Fruit fly (Drosophila melanogaster) whole organism, embryonic: ENCODE data around the gene Lsp1alpha.

Source experiments
- Adf1 ChIP-seq: fragments of 200-800 bp; sonication (Bioruptor generic); IDR thresholded peaks from 2 replicates; pipeline ENCODE4 v1.3.6; 2022; ENCODE audit warnings: missing biosample characterization, missing genetic modification characterization
- Atf6 ChIP-seq: fragments of 200-800 bp; sonication (Bioruptor generic); IDR thresholded peaks from 2 replicates; pipeline ENCODE4 v1.3.6; 2022; ENCODE audit warnings: missing biosample characterization, missing genetic modification characterization
- CG10321 ChIP-seq: fragments of 200-800 bp; sonication (Bioruptor generic); IDR thresholded peaks from 2 replicates; pipeline ENCODE4 v1.3.6; 2022; ENCODE audit warnings: missing biosample characterization, missing genetic modification characterization
- CG10959 ChIP-seq: fragments of 200-800 bp; sonication (Bioruptor generic); IDR thresholded peaks from 2 replicates; pipeline ENCODE4 v1.3.6; 2022; ENCODE audit warnings: missing biosample characterization, missing genetic modification characterization
- CG11085 ChIP-seq: fragments of 200-800 bp; sonication (Bioruptor generic); IDR thresholded peaks from 2 replicates; pipeline ENCODE4 v1.3.6; 2022; ENCODE audit warnings: missing biosample characterization, missing genetic modification characterization
- CG11247 ChIP-seq: fragments of 200-800 bp; sonication (Bioruptor generic); IDR thresholded peaks from 2 replicates; pipeline ENCODE4 v1.3.6; 2022; ENCODE audit warnings: missing biosample characterization, missing genetic modification characterization
- CG11456 ChIP-seq: fragments of 200-800 bp; sonication (Bioruptor generic); IDR thresholded peaks from 3 replicates; pipeline ENCODE4 v1.3.6; 2022; ENCODE audit warnings: missing biosample characterization, missing genetic modification characterization
- CG11504 ChIP-seq: fragments of 200-800 bp; sonication (Bioruptor generic); optimal IDR thresholded peaks from 3 replicates; lab custom pipeline; 2019; ENCODE audit warnings: missing biosample characterization, mild to moderate bottlenecking, missing genetic modification characterization, moderate library complexity
- CG12155 ChIP-seq: fragments of 200-800 bp; sonication (Bioruptor generic); optimal IDR thresholded peaks from 3 replicates; lab custom pipeline; 2016; ENCODE audit warnings: missing biosample characterization, missing genetic modification characterization
- CG12391 ChIP-seq: fragments of 200-800 bp; sonication (Bioruptor generic); optimal IDR thresholded peaks from 3 replicates; lab custom pipeline; 2018; ENCODE audit warnings: missing biosample characterization, mild to moderate bottlenecking, missing genetic modification characterization, moderate library complexity
- CG14860 ChIP-seq: fragments of 200-800 bp; sonication (Bioruptor generic); IDR thresholded peaks from 3 replicates; pipeline ENCODE4 v1.3.6; 2022; ENCODE audit warnings: missing biosample characterization, missing genetic modification characterization; ENCODE audit not compliant: partially characterized antibody
- CG17612 ChIP-seq: fragments of 200-800 bp; sonication (Bioruptor generic); IDR thresholded peaks from 2 replicates; pipeline ENCODE4 v1.3.6; 2022; ENCODE audit warnings: missing biosample characterization, missing genetic modification characterization
- CG2875 ChIP-seq: fragments of 200-800 bp; sonication (Bioruptor generic); optimal IDR thresholded peaks from 2 replicates; lab custom pipeline; 2017; ENCODE audit warnings: missing biosample characterization, mild to moderate bottlenecking, missing genetic modification characterization, missing genetic modification reagents
- CG3065 ChIP-seq: fragments of 200-800 bp; sonication (Bioruptor generic); optimal IDR thresholded peaks from 2 replicates; lab custom pipeline; 2016; ENCODE audit warnings: missing biosample characterization, missing genetic modification characterization
- CG31365 ChIP-seq: fragments of 200-800 bp; sonication (Bioruptor generic); optimal IDR thresholded peaks from 2 replicates; lab custom pipeline; 2018; ENCODE audit warnings: missing biosample characterization, mild to moderate bottlenecking, missing genetic modification characterization
- CG33213 ChIP-seq: fragments of 200-800 bp; sonication (Bioruptor generic); optimal IDR thresholded peaks from 3 replicates; lab custom pipeline; 2016; ENCODE audit warnings: missing biosample characterization, missing genetic modification characterization
- CG3995 ChIP-seq: fragments of 200-800 bp; sonication (Bioruptor generic); optimal IDR thresholded peaks from 3 replicates; lab custom pipeline; 2016; ENCODE audit warnings: missing biosample characterization, missing genetic modification characterization
- CG6765 ChIP-seq: fragments of 200-800 bp; sonication (Bioruptor generic); optimal IDR thresholded peaks from 3 replicates; lab custom pipeline; 2017; ENCODE audit warnings: missing biosample characterization, mild to moderate bottlenecking, missing genetic modification characterization
- CG7271 ChIP-seq: fragments of 200-800 bp; sonication (Bioruptor generic); optimal IDR thresholded peaks from 2 replicates; lab custom pipeline; 2018; ENCODE audit warnings: missing biosample characterization, mild to moderate bottlenecking, missing genetic modification characterization, moderate library complexity
- CG7963 ChIP-seq: fragments of 200-800 bp; sonication (Bioruptor generic); IDR thresholded peaks from 3 replicates; pipeline ENCODE4 v1.3.6; 2022; ENCODE audit warnings: missing biosample characterization, missing genetic modification characterization; ENCODE audit not compliant: partially characterized antibody
- CG8281 ChIP-seq: fragments of 200-800 bp; sonication (Bioruptor generic); optimal IDR thresholded peaks from 2 replicates; lab custom pipeline; 2018; ENCODE audit warnings: missing biosample characterization, mild to moderate bottlenecking, missing genetic modification characterization, moderate library complexity
- CG8290 ChIP-seq, 3 experiments: fragments of 200-800 bp; sonication (Bioruptor generic); optimal IDR thresholded peaks; 2 replicates each; lab custom pipeline; 2016 to 2019; ENCODE audit warnings: missing biosample characterization in 3 of 3, missing genetic modification characterization in 3 of 3, mild to moderate bottlenecking in 2 of 3, moderate library complexity in 1 of 3
- CG9876 ChIP-seq: fragments of 200-800 bp; sonication (Bioruptor generic); optimal IDR thresholded peaks from 2 replicates; lab custom pipeline; 2016; ENCODE audit warnings: missing biosample characterization, missing genetic modification characterization
- CG9932 ChIP-seq: fragments of 200-800 bp; sonication (Bioruptor generic); IDR thresholded peaks from 2 replicates; pipeline ENCODE4 v1.3.6; 2022; ENCODE audit warnings: missing biosample characterization, missing genetic modification characterization
- Dad ChIP-seq: fragments of 200-800 bp; sonication (Bioruptor generic); optimal IDR thresholded peaks from 3 replicates; lab custom pipeline; 2016; ENCODE audit warnings: missing biosample characterization, missing genetic modification characterization
- Dll ChIP-seq: fragments of 200-800 bp; sonication (Bioruptor generic); IDR thresholded peaks from 4 replicates; pipeline ENCODE4 v1.3.6; 2022; ENCODE audit warnings: missing biosample characterization, missing genetic modification characterization; ENCODE audit not compliant: partially characterized antibody
- Doc2 ChIP-seq: fragments of 200-800 bp; sonication (Bioruptor generic); IDR thresholded peaks from 2 replicates; pipeline ENCODE4 v1.3.6; 2022; ENCODE audit warnings: missing biosample characterization, missing genetic modification characterization
- HmgZ ChIP-seq: fragments of 200-800 bp; sonication (Bioruptor generic); optimal IDR thresholded peaks from 2 replicates; lab custom pipeline; 2018; ENCODE audit warnings: missing biosample characterization, mild to moderate bottlenecking, missing genetic modification characterization
- Hr51 ChIP-seq, 2 experiments: fragments of 200-800 bp; sonication (Bioruptor generic); optimal IDR thresholded peaks; 2 replicates in 1 of 2; 3 replicates in 1 of 2; lab custom pipeline; 2016 to 2018; ENCODE audit warnings: missing biosample characterization in 2 of 2, missing genetic modification characterization in 2 of 2, mild to moderate bottlenecking in 1 of 2, moderate library complexity in 1 of 2
- Hsf ChIP-seq: fragments of 200-800 bp; sonication (Bioruptor generic); optimal IDR thresholded peaks from 3 replicates; lab custom pipeline; 2016; ENCODE audit warnings: missing biosample characterization, missing genetic modification characterization
- Optix ChIP-seq: fragments of 200-800 bp; sonication (Bioruptor generic); IDR thresholded peaks from 3 replicates; pipeline ENCODE4 v1.3.6; 2022; ENCODE audit warnings: missing biosample characterization, missing genetic modification characterization
- PHDP ChIP-seq: fragments of 200-800 bp; sonication (Bioruptor generic); optimal IDR thresholded peaks from 3 replicates; lab custom pipeline; 2018; ENCODE audit warnings: missing biosample characterization, mild to moderate bottlenecking, missing genetic modification characterization, moderate library complexity
- Sox100B ChIP-seq: fragments of 200-800 bp; sonication (Bioruptor generic); optimal IDR thresholded peaks from 3 replicates; lab custom pipeline; 2018; ENCODE audit warnings: missing biosample characterization, mild to moderate bottlenecking, missing genetic modification characterization
- Sry-δ ChIP-seq: fragments of 200-800 bp; sonication (Bioruptor generic); optimal IDR thresholded peaks from 2 replicates; lab custom pipeline; 2016; ENCODE audit warnings: missing biosample characterization, missing genetic modification characterization
- bbx ChIP-seq: fragments of 200-800 bp; sonication (Bioruptor generic); IDR thresholded peaks from 2 replicates; pipeline ENCODE4 v1.3.6; 2022; ENCODE audit warnings: missing biosample characterization, missing genetic modification characterization; ENCODE audit not compliant: partially characterized antibody
- esg ChIP-seq: fragments of 200-800 bp; sonication (Bioruptor generic); conservative IDR thresholded peaks from 2 replicates; pipeline ENCODE4 v1.3.6; 2022; ENCODE audit warnings: missing biosample characterization, missing genetic modification characterization
- gcm ChIP-seq: fragments of 200-800 bp; sonication (Bioruptor generic); optimal IDR thresholded peaks from 2 replicates; lab custom pipeline; 2019; ENCODE audit warnings: missing biosample characterization, mild to moderate bottlenecking, missing genetic modification characterization, moderate library complexity
- insv ChIP-seq, 2 experiments: fragments of 200-800 bp; sonication (Bioruptor generic); optimal IDR thresholded peaks; 3 replicates each; lab custom pipeline; 2016 to 2018; ENCODE audit warnings: missing biosample characterization in 2 of 2, missing genetic modification characterization in 2 of 2
- kah ChIP-seq: fragments of 200-800 bp; sonication (Bioruptor generic); optimal IDR thresholded peaks from 2 replicates; lab custom pipeline; 2018; ENCODE audit warnings: missing biosample characterization, mild to moderate bottlenecking, missing genetic modification characterization
- kay ChIP-seq: fragments of 200-800 bp; sonication (Bioruptor generic); optimal IDR thresholded peaks from 2 replicates; lab custom pipeline; 2016; ENCODE audit warnings: missing biosample characterization, missing genetic modification characterization
- ken ChIP-seq: fragments of 200-800 bp; sonication (Bioruptor generic); IDR thresholded peaks from 3 replicates; pipeline ENCODE4 v1.3.6; 2022; ENCODE audit warnings: missing biosample characterization, missing genetic modification characterization
- klu ChIP-seq: fragments of 200-800 bp; sonication (Bioruptor generic); IDR thresholded peaks from 2 replicates; pipeline ENCODE4 v1.3.6; 2022; ENCODE audit warnings: missing biosample characterization, missing genetic modification characterization
- lmd ChIP-seq: fragments of 200-800 bp; sonication (Bioruptor generic); IDR thresholded peaks from 2 replicates; pipeline ENCODE4 v1.3.6; 2022; ENCODE audit warnings: missing biosample characterization, missing genetic modification characterization
- pan ChIP-seq, 4 experiments: fragments of >200 bp in 3 of 4; fragments of 200-800 bp in 1 of 4; sonication (Bioruptor generic) in 1 of 4; optimal IDR thresholded peaks in 3 of 4; IDR thresholded peaks in 1 of 4; 2 replicates each; pipeline versions ENCODE4 v1.3.6 to Lab custom; 2017 to 2022; ENCODE audit warnings: missing biosample characterization in 2 of 4, missing genetic modification characterization in 2 of 4, mixed read lengths in 1 of 4
- pita ChIP-seq: fragments of 200-800 bp; sonication (Bioruptor generic); optimal IDR thresholded peaks from 2 replicates; lab custom pipeline; 2017; ENCODE audit warnings: missing biosample characterization, mild to moderate bottlenecking, missing genetic modification characterization
- schlank ChIP-seq: fragments of 200-800 bp; sonication (Bioruptor generic); optimal IDR thresholded peaks from 2 replicates; lab custom pipeline; 2018; ENCODE audit warnings: missing biosample characterization, mild to moderate bottlenecking, missing genetic modification characterization
- so ChIP-seq: fragments of 200-800 bp; sonication (Bioruptor generic); IDR thresholded peaks from 3 replicates; pipeline ENCODE4 v1.3.6; 2022; ENCODE audit warnings: missing biosample characterization, missing genetic modification characterization
- tap ChIP-seq: fragments of 200-800 bp; optimal IDR thresholded peaks from 3 replicates; lab custom pipeline; 2019; ENCODE audit warnings: missing biosample characterization, mild to moderate bottlenecking, missing genetic modification characterization, moderate library complexity
- tx ChIP-seq: fragments of 200-800 bp; sonication (Bioruptor generic); optimal IDR thresholded peaks from 2 replicates; lab custom pipeline; 2016; ENCODE audit warnings: missing biosample characterization, missing genetic modification characterization
- z ChIP-seq: fragments of 200-800 bp; sonication (Bioruptor generic); IDR thresholded peaks from 3 replicates; pipeline ENCODE4 v1.3.6; 2022; ENCODE audit warnings: missing biosample characterization, missing genetic modification characterization

Gene Lsp1alpha

dm6 chrX:12469778-12470177 lies 20.3 kb upstream of the Lsp1alpha start (continued):
- TF ChIP-seq HmgZ (tag; lab: Kevin White, UChicago) = peak; percentile 20
- peak; percentile 38 for TF ChIP-seq Sox100B (GFP tag; lab: Kevin White, UChicago)
- no peak for TF ChIP-seq CG17612 (GFP tag; lab: Robert Waterston, UW)
- 0 out of 2 replicates have a peak, but pooled peaks have one; percentile 33 for TF ChIP-seq CG11085
- TF ChIP-seq pan (optimal IDR thresholded peaks at IDR 0.05; lab: Kevin White, UChicago) = no peak
- TF ChIP-seq pan (GFP tag; optimal IDR thresholded peaks at IDR 0.05 in 1 of 2, IDR thresholded peaks at IDR 0.05 in 1 of 2) = peak in 1 of 2 experiments; percentile 47
- TF ChIP-seq CG33213 = peak; percentile 27
- no peak for TF ChIP-seq CG11456
- TF ChIP-seq schlank (tag; lab: Kevin White, UChicago) = peak; percentile 4
- peak; percentile 39 for TF ChIP-seq tx
- peak; percentile 65; the same call in 1 of the 3 replicates for TF ChIP-seq so (GFP tag; lab: Robert Waterston, UW)
- no peak for TF ChIP-seq gcm (GFP tag; lab: Kevin White, UChicago)
- TF ChIP-seq CG9876 (GFP tag; lab: Kevin White, UChicago) = no peak
- peak; percentile 30; the same call in 1 of the 2 replicates for TF ChIP-seq CG11247
- TF ChIP-seq kay = no peak
- no peak for TF ChIP-seq bbx
- peak; percentile 75 for TF ChIP-seq CG9932
- peak; percentile 78 for TF ChIP-seq Atf6 (GFP tag; lab: Robert Waterston, UW)
- peak; percentile 31 for TF ChIP-seq CG3995 (GFP tag; lab: Kevin White, UChicago)
- no peak for TF ChIP-seq insv (GFP tag; optimal IDR thresholded peaks at IDR 0.05; lab: Kevin White, UChicago)
- TF ChIP-seq CG7271 (tag; lab: Kevin White, UChicago) = no peak
- TF ChIP-seq tap = peak; percentile 2
- TF ChIP-seq CG2875 = no peak
- peak; percentile 58 for TF ChIP-seq esg (GFP tag; lab: Robert Waterston, UW)
- no peak for TF ChIP-seq ken (GFP tag; lab: Robert Waterston, UW)
- TF ChIP-seq CG12391 (tag; lab: Kevin White, UChicago) = peak; percentile 68
- TF ChIP-seq Dad = no peak
- no peak for TF ChIP-seq Sry-δ (GFP tag; lab: Kevin White, UChicago)
- no peak for TF ChIP-seq CG10321 (GFP tag; lab: Robert Waterston, UW)
- no peak for TF ChIP-seq CG7963 (GFP tag; lab: Robert Waterston, UW)
- no peak for TF ChIP-seq CG8281 (tag; lab: Kevin White, UChicago)
- TF ChIP-seq CG3065 (GFP tag; lab: Kevin White, UChicago) = no peak
- peak; percentile 56 for TF ChIP-seq Hsf (GFP tag; lab: Kevin White, UChicago)
- no peak for TF ChIP-seq CG10959 (GFP tag; lab: Robert Waterston, UW)
- TF ChIP-seq PHDP (tag; lab: Kevin White, UChicago) = peak; percentile 58
- TF ChIP-seq CG14860 (GFP tag; lab: Robert Waterston, UW) = no peak
- peak; percentile 67 for TF ChIP-seq CG12155
- peak; percentile 77 for TF ChIP-seq CG6765 (GFP tag; lab: Kevin White, UChicago)
- TF ChIP-seq CG31365 (tag; lab: Kevin White, UChicago) = no peak
- TF ChIP-seq klu = no peak
- TF ChIP-seq Doc2 (GFP tag; lab: Robert Waterston, UW) = no peak
- no peak for TF ChIP-seq kah (GFP tag; lab: Kevin White, UChicago)
- TF ChIP-seq lmd (GFP tag; lab: Robert Waterston, UW) = peak; percentile 68
- TF ChIP-seq z (GFP tag; lab: Robert Waterston, UW) = no peak
- TF ChIP-seq Optix (GFP tag; lab: Robert Waterston, UW) = no peak
- peak; percentile 40 to 73 for TF ChIP-seq Hr51 (GFP tag; optimal IDR thresholded peaks at IDR 0.05; lab: Kevin White, UChicago)
- TF ChIP-seq CG11504 = peak; percentile 73
- TF ChIP-seq pita (GFP tag; lab: Kevin White, UChicago) = no peak
- TF ChIP-seq Dll = no peak
- no peak for TF ChIP-seq CG8290 (GFP tag; optimal IDR thresholded peaks at IDR 0.05; lab: Kevin White, UChicago)
- no peak for TF ChIP-seq CG8290 (tag; optimal IDR thresholded peaks at IDR 0.05; lab: Kevin White, UChicago)
- no peak; the same call in 1 of the 2 replicates for TF ChIP-seq Adf1
